Worm (Caenorhabditis elegans): Measurements from ENCODE around the gene F49E8.6.

- TF ChIP-seq ceh-20 (GFP tag; IDR thresholded peaks at IDR 0.05) = no peak
- TF ChIP-seq nhr-6 (tag; optimal IDR thresholded peaks at IDR 0.05) = no peak
- no peak for TF ChIP-seq nhr-10 (tag; optimal IDR thresholded peaks at IDR 0.05)
- no peak for TF ChIP-seq snpc-4 (tag; optimal IDR thresholded peaks at IDR 0.05)
- no peak for TF ChIP-seq mdt-29 (GFP tag; IDR thresholded peaks at IDR 0.05)
- no peak for TF ChIP-seq mep-1 (tag; optimal IDR thresholded peaks at IDR 0.05)
- no peak for TF ChIP-seq ama-1 (optimal IDR thresholded peaks at IDR 0.05)
- TF ChIP-seq fos-1 (tag; optimal IDR thresholded peaks at IDR 0.05) = no peak
- TF ChIP-seq dmd-6 (GFP tag; IDR thresholded peaks at IDR 0.05) = no peak
- TF ChIP-seq hlh-30 (tag; optimal IDR thresholded peaks at IDR 0.05; ENCODE audit: insufficient read depth) = no peak
- TF ChIP-seq jun-1 (tag; optimal IDR thresholded peaks at IDR 0.05) = no peak
Measured at ce11 chrIV:7575147-7575768, 20.8 kb upstream of the F49E8.6 start, which contains the start of gene cec-4.
